Worm (Caenorhabditis elegans) whole organism, L1 larva: ENCODE results near the gene ser-4.

ENCODE experiments used
- ceh-82 ChIP-seq, 3 experiments: fragments of 150-350 bp in 1 of 3; sonication (generic microtip) in 2 of 3; optimal IDR thresholded peaks; 2 replicates each; lab custom pipeline; 2014 to 2017; ENCODE audit warnings: missing biosample characterization in 3 of 3, missing genetic modification characterization in 3 of 3
- efl-3 ChIP-seq: fragments of 200-800 bp; sonication (Bioruptor generic); optimal IDR thresholded peaks from 2 replicates; lab custom pipeline; 2018; ENCODE audit warnings: mild to moderate bottlenecking, missing genetic modification characterization, missing compliant biosample characterization
- elt-3 ChIP-seq, 6 experiments: fragments of 150-350 bp in 1 of 6; sonication (generic microtip); optimal IDR thresholded peaks; 2 replicates each; lab custom pipeline; 2017 to 2018; ENCODE audit warnings: missing biosample characterization in 6 of 6, missing genetic modification characterization in 6 of 6, inconsistent platforms in 1 of 6
- fos-1 ChIP-seq: fragments of 150-350 bp; optimal IDR thresholded peaks from 2 replicates; lab custom pipeline; 2014; ENCODE audit warnings: missing biosample characterization, missing genetic modification characterization
- hlh-4 ChIP-seq: sonication (generic microtip); optimal IDR thresholded peaks from 2 replicates; lab custom pipeline; 2016; ENCODE audit warnings: mild to moderate bottlenecking, missing genetic modification characterization, missing compliant biosample characterization
- lir-3 ChIP-seq: sonication (generic microtip); optimal IDR thresholded peaks from 2 replicates; lab custom pipeline; 2016; ENCODE audit warnings: mild to moderate bottlenecking, missing genetic modification characterization, moderate library complexity, missing compliant biosample characterization; ENCODE audit not compliant: poor library complexity
- nhr-237 ChIP-seq: fragments of 150-350 bp; optimal IDR thresholded peaks from 2 replicates; lab custom pipeline; 2014; ENCODE audit warnings: missing biosample characterization, missing genetic modification characterization
- nhr-28 ChIP-seq: fragments of 150-350 bp; optimal IDR thresholded peaks from 2 replicates; lab custom pipeline; 2014; ENCODE audit warnings: missing biosample characterization, missing genetic modification characterization
- nhr-76 ChIP-seq: sonication (generic microtip); optimal IDR thresholded peaks from 2 replicates; lab custom pipeline; 2017; ENCODE audit warnings: missing biosample characterization, missing genetic modification characterization
- unc-62 ChIP-seq: fragments of 150-350 bp; optimal IDR thresholded peaks from 2 replicates; lab custom pipeline; 2014; ENCODE audit warnings: missing biosample characterization, missing genetic modification reagents, missing genetic modification characterization
- zip-4 ChIP-seq: fragments of 200-800 bp; sonication (Bioruptor generic); optimal IDR thresholded peaks from 2 replicates; lab custom pipeline; 2018; ENCODE audit warnings: mild to moderate bottlenecking, missing genetic modification characterization, moderate library complexity, missing compliant biosample characterization
- ztf-11 ChIP-seq, 2 experiments: sonication (generic microtip); optimal IDR thresholded peaks; 2 replicates each; lab custom pipeline; 2016 to 2017; ENCODE audit warnings: missing genetic modification characterization in 2 of 2, missing biosample characterization in 1 of 2, missing compliant biosample characterization in 1 of 2

DNA sequence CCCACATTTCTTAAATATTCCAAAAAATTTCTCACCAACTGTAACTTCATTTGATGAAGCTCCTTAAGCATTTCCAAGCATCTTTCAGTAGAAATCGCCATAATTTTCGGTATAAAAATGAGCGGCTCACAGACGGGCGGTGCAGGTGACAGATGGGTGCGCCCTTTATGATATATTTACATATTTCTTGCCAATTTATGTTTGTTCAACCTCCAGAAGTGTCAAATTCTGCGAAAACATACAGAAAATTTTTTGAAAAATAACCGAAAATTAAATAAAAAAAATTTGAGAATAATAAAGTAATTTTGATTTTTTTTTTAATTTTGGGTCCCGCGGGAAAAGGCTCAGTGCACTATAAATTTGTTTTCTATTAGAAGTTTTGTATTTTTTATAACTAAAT lies 21.9 kb upstream of the ser-4 start, which contains the start of gene Y46E12A.3:
- no peak for TF ChIP-seq ztf-11 (tag; optimal IDR thresholded peaks at IDR 0.05; lab: Kevin White, UChicago)
- TF ChIP-seq efl-3 (GFP tag; lab: Kevin White, UChicago) = no peak
- no peak for TF ChIP-seq nhr-76 (tag; lab: Kevin White, UChicago)
- no peak for TF ChIP-seq nhr-28 (tag; lab: Kevin White, UChicago)
- TF ChIP-seq unc-62 (GFP tag; lab: Kevin White, UChicago) = no peak
- TF ChIP-seq hlh-4 = no peak
- TF ChIP-seq nhr-237 = no peak
- no peak for TF ChIP-seq ceh-82 (tag; optimal IDR thresholded peaks at IDR 0.05; lab: Kevin White, UChicago)
- no peak for TF ChIP-seq elt-3 (tag; optimal IDR thresholded peaks at IDR 0.05; lab: Kevin White, UChicago)
- no peak for TF ChIP-seq lir-3 (tag; lab: Kevin White, UChicago)
- no peak for TF ChIP-seq zip-4 (GFP tag; lab: Kevin White, UChicago)
- TF ChIP-seq fos-1 = no peak
